Worm (Caenorhabditis elegans) whole organism, young adult: ENCODE data around the gene rab-19.

ENCODE experiments used
- B0019.2 ChIP-seq: fragments of 200-800 bp; sonication (Bioruptor generic); conservative IDR thresholded peaks from 2 replicates; pipeline ENCODE4 v1.3.6; 2022; ENCODE audit warnings: missing genetic modification reagents, missing genetic modification characterization, missing compliant biosample characterization
- B0035.1 ChIP-seq: sonication (generic microtip); optimal IDR thresholded peaks from 2 replicates; lab custom pipeline; 2016; ENCODE audit warnings: missing genetic modification characterization, mild to moderate bottlenecking, missing compliant biosample characterization, missing genotype, missing genetic modification reagents
- C17E4.6 ChIP-seq: fragments of 200-800 bp; sonication (Bioruptor generic); IDR thresholded peaks from 2 replicates; pipeline ENCODE4 v1.3.6; 2022; ENCODE audit warnings: missing genetic modification reagents, missing genetic modification characterization, missing compliant biosample characterization
- F22D6.2 ChIP-seq: sonication (generic microtip); optimal IDR thresholded peaks from 2 replicates; lab custom pipeline; 2016; ENCODE audit warnings: mild to moderate bottlenecking, missing genetic modification characterization, missing compliant biosample characterization
- F23B12.7 ChIP-seq: sonication (generic microtip); optimal IDR thresholded peaks from 2 replicates; lab custom pipeline; 2017; ENCODE audit warnings: missing genetic modification characterization, mild to moderate bottlenecking, missing compliant biosample characterization, antibody characterized with exemption, moderate library complexity; ENCODE audit not compliant: insufficient read depth
- F33H1.4 ChIP-seq: fragments of 200-800 bp; sonication (Bioruptor generic); IDR thresholded peaks from 2 replicates; pipeline ENCODE4 v1.3.6; 2022; ENCODE audit warnings: missing genetic modification reagents, missing genetic modification characterization, missing compliant biosample characterization
- F49E8.2 ChIP-seq: sonication (generic microtip); optimal IDR thresholded peaks from 3 replicates; lab custom pipeline; 2017; ENCODE audit warnings: missing genetic modification characterization, mild to moderate bottlenecking, missing compliant biosample characterization, antibody characterized with exemption, moderate library complexity; ENCODE audit not compliant: insufficient read depth
- F52B5.7 ChIP-seq: sonication (generic microtip); optimal IDR thresholded peaks from 2 replicates; lab custom pipeline; 2016; ENCODE audit warnings: mild to moderate bottlenecking, missing genetic modification characterization, missing compliant biosample characterization
- K11D2.4 ChIP-seq: fragments of 200-800 bp; sonication (Bioruptor generic); IDR thresholded peaks from 2 replicates; pipeline ENCODE4 v1.3.6; 2022; ENCODE audit warnings: missing genetic modification reagents, missing genetic modification characterization, missing compliant biosample characterization
- T07F8.4 ChIP-seq: sonication (generic microtip); optimal IDR thresholded peaks from 2 replicates; lab custom pipeline; 2016; ENCODE audit warnings: mild to moderate bottlenecking, missing genetic modification characterization, moderate library complexity, missing compliant biosample characterization
- Y53G8AR.9 ChIP-seq: fragments of 200-800 bp; sonication (Bioruptor generic); conservative IDR thresholded peaks from 2 replicates; pipeline ENCODE4 v1.3.6; 2022; ENCODE audit warnings: missing genetic modification reagents, missing genetic modification characterization, missing compliant biosample characterization
- Y67H2A.10 ChIP-seq: fragments of 200-800 bp; sonication (Bioruptor generic); conservative IDR thresholded peaks from 2 replicates; pipeline ENCODE4 v1.3.6; 2022; ENCODE audit warnings: missing genetic modification reagents, missing genetic modification characterization, missing compliant biosample characterization
- Y79H2A.3 ChIP-seq: fragments of 200-800 bp; sonication (Bioruptor generic); conservative IDR thresholded peaks from 2 replicates; pipeline ENCODE4 v1.3.6; 2022; ENCODE audit warnings: missing genetic modification reagents, missing genetic modification characterization, missing compliant biosample characterization
- ZK185.1 ChIP-seq: sonication (generic microtip); optimal IDR thresholded peaks from 2 replicates; lab custom pipeline; 2016; ENCODE audit warnings: mild to moderate bottlenecking, missing genetic modification characterization, missing compliant biosample characterization; ENCODE audit not compliant: poor library complexity, severe bottlenecking
- ama-1 ChIP-seq, 3 experiments: fragments of 150-350 bp in 1 of 3; sonication (generic microtip) in 2 of 3; optimal IDR thresholded peaks; 2 replicates each; lab custom pipeline; 2014 to 2018; ENCODE audit warnings: missing biosample characterization in 2 of 3, missing genetic modification characterization in 2 of 3, missing genetic modification reagents in 2 of 3
- cebp-1 ChIP-seq, 2 experiments: fragments of 200-800 bp in 1 of 2; sonication (Bioruptor generic) in 1 of 2; sonication (generic microtip) in 1 of 2; IDR thresholded peaks in 1 of 2; optimal IDR thresholded peaks in 1 of 2; 2 replicates each; pipeline versions ENCODE4 v1.3.6 to Lab custom; 2017 to 2022; ENCODE audit warnings: missing compliant biosample characterization in 2 of 2, missing genetic modification characterization in 2 of 2, mild to moderate bottlenecking in 1 of 2, missing genetic modification reagents in 1 of 2, moderate library complexity in 1 of 2
- ceh-79 ChIP-seq: sonication (generic microtip); optimal IDR thresholded peaks from 2 replicates; lab custom pipeline; 2017; ENCODE audit warnings: mild to moderate bottlenecking, missing genetic modification characterization, missing compliant biosample characterization
- ceh-91 ChIP-seq: fragments of 200-800 bp; sonication (Bioruptor generic); IDR thresholded peaks from 2 replicates; pipeline ENCODE4 v1.3.6; 2022; ENCODE audit warnings: missing genetic modification reagents, missing genetic modification characterization, missing compliant biosample characterization
- dox-1 ChIP-seq: fragments of 200-800 bp; sonication (Bioruptor generic); IDR thresholded peaks from 2 replicates; pipeline ENCODE4 v1.3.6; 2022; ENCODE audit warnings: missing genetic modification reagents, missing genetic modification characterization, missing compliant biosample characterization
- dpff-1 ChIP-seq: sonication (generic microtip); optimal IDR thresholded peaks from 2 replicates; lab custom pipeline; 2017; ENCODE audit warnings: mild to moderate bottlenecking, missing genetic modification characterization, missing compliant biosample characterization
- dpl-1 ChIP-seq: fragments of 150-350 bp; optimal IDR thresholded peaks from 2 replicates; lab custom pipeline; 2014; ENCODE audit warnings: missing biosample characterization, missing genetic modification reagents, missing genetic modification characterization
- egl-18 ChIP-seq: fragments of 200-800 bp; sonication (Bioruptor generic); IDR thresholded peaks from 2 replicates; pipeline ENCODE4 v1.3.6; 2022; ENCODE audit warnings: missing genetic modification reagents, missing genetic modification characterization, missing compliant biosample characterization
- him-1 ChIP-seq: sonication (generic microtip); optimal IDR thresholded peaks from 2 replicates; lab custom pipeline; 2016; ENCODE audit warnings: missing genotype, missing genetic modification reagents, missing genetic modification characterization, missing compliant biosample characterization
- hlh-12 ChIP-seq: sonication (generic microtip); optimal IDR thresholded peaks from 2 replicates; lab custom pipeline; 2016; ENCODE audit warnings: missing genetic modification characterization, missing compliant biosample characterization
- hmg-1.2 ChIP-seq: fragments of 200-800 bp; sonication (Bioruptor generic); IDR thresholded peaks from 2 replicates; pipeline ENCODE4 v1.3.6; 2022; ENCODE audit warnings: missing genetic modification reagents, missing genetic modification characterization, missing compliant biosample characterization
- hmg-20 ChIP-seq: fragments of 200-800 bp; sonication (Bioruptor generic); IDR thresholded peaks from 2 replicates; pipeline ENCODE4 v1.3.6; 2022; ENCODE audit warnings: missing genetic modification reagents, missing genetic modification characterization, missing compliant biosample characterization
- lag-1 ChIP-seq: fragments of 200-800 bp; sonication (Bioruptor generic); IDR thresholded peaks from 2 replicates; pipeline ENCODE4 v1.3.6; 2022; ENCODE audit warnings: missing genetic modification reagents, missing genetic modification characterization, missing compliant biosample characterization
- lin-35 ChIP-seq, 3 experiments: fragments of 150-350 bp in 2 of 3; sonication (generic microtip) in 1 of 3; optimal IDR thresholded peaks; 2 replicates each; lab custom pipeline; 2014 to 2018; ENCODE audit warnings: missing biosample characterization in 3 of 3, missing genetic modification characterization in 3 of 3, missing genetic modification reagents in 3 of 3
- lin-40 ChIP-seq: sonication (generic microtip); optimal IDR thresholded peaks from 2 replicates; lab custom pipeline; 2016; ENCODE audit warnings: missing genetic modification characterization, mild to moderate bottlenecking, missing compliant biosample characterization, missing genotype, missing genetic modification reagents
- lir-1 ChIP-seq: fragments of 200-800 bp; sonication (Bioruptor generic); conservative IDR thresholded peaks from 2 replicates; pipeline ENCODE4 v1.3.6; 2022; ENCODE audit warnings: missing genetic modification reagents, missing genetic modification characterization, missing compliant biosample characterization
- lsy-27 ChIP-seq: sonication (generic microtip); optimal IDR thresholded peaks from 2 replicates; lab custom pipeline; 2017; ENCODE audit warnings: missing genetic modification characterization, mild to moderate bottlenecking, missing compliant biosample characterization, antibody characterized with exemption, missing genotype, borderline replicate concordance; ENCODE audit not compliant: insufficient read depth
- madf-10 ChIP-seq: sonication (generic microtip); optimal IDR thresholded peaks from 2 replicates; lab custom pipeline; 2016; ENCODE audit warnings: mild to moderate bottlenecking, missing genetic modification characterization, missing compliant biosample characterization
- madf-3 ChIP-seq: fragments of 200-800 bp; sonication (Bioruptor generic); IDR thresholded peaks from 2 replicates; pipeline ENCODE4 v1.3.6; 2022; ENCODE audit warnings: missing genetic modification reagents, missing genetic modification characterization, missing compliant biosample characterization
- madf-8 ChIP-seq: fragments of 200-800 bp; sonication (Bioruptor generic); conservative IDR thresholded peaks from 2 replicates; pipeline ENCODE4 v1.3.6; 2022; ENCODE audit warnings: missing genetic modification reagents, missing genetic modification characterization, missing compliant biosample characterization
- mcd-1 ChIP-seq: fragments of 200-800 bp; sonication (Bioruptor generic); IDR thresholded peaks from 2 replicates; pipeline ENCODE4 v1.3.6; 2022; ENCODE audit warnings: missing genetic modification reagents, missing genetic modification characterization, missing compliant biosample characterization
- nfya-1 ChIP-seq: sonication (generic microtip); optimal IDR thresholded peaks from 2 replicates; lab custom pipeline; 2017; ENCODE audit warnings: antibody characterized with exemption, missing compliant biosample characterization, missing genetic modification characterization, borderline replicate concordance; ENCODE audit not compliant: insufficient read depth
- nhr-179 ChIP-seq: sonication (generic microtip); optimal IDR thresholded peaks from 2 replicates; lab custom pipeline; 2016; ENCODE audit warnings: mild to moderate bottlenecking, missing genetic modification characterization, missing compliant biosample characterization
- sea-2 ChIP-seq: fragments of 200-800 bp; sonication (Bioruptor generic); IDR thresholded peaks from 2 replicates; pipeline ENCODE4 v1.3.6; 2022; ENCODE audit warnings: missing genetic modification characterization, missing compliant biosample characterization
- snpc-4 ChIP-seq, 5 experiments: fragments of 150-350 bp in 1 of 5; sonication (generic microtip) in 4 of 5; optimal IDR thresholded peaks; 2 replicates each; lab custom pipeline; 2014 to 2018; ENCODE audit warnings: missing genetic modification characterization in 5 of 5, missing biosample characterization in 3 of 5, antibody characterized with exemption in 2 of 5, mild to moderate bottlenecking in 2 of 5, missing compliant biosample characterization in 2 of 5, missing genotype in 2 of 5, moderate library complexity in 2 of 5, missing genetic modification reagents in 1 of 5
- tbp1 ChIP-seq: fragments of 200-800 bp; sonication (Bioruptor generic); optimal IDR thresholded peaks from 2 replicates; lab custom pipeline; 2018; ENCODE audit warnings: mild to moderate bottlenecking, missing genetic modification characterization, missing compliant biosample characterization
- tlf-1 ChIP-seq: fragments of 200-800 bp; sonication (Bioruptor generic); optimal IDR thresholded peaks from 2 replicates; lab custom pipeline; 2018; ENCODE audit warnings: mild to moderate bottlenecking, missing genetic modification characterization, missing compliant biosample characterization
- ztf-18 ChIP-seq: sonication (generic microtip); optimal IDR thresholded peaks from 2 replicates; lab custom pipeline; 2016; ENCODE audit warnings: missing genotype, mild to moderate bottlenecking, missing genetic modification characterization, missing compliant biosample characterization
- ztf-3 ChIP-seq: fragments of 200-800 bp; sonication (Bioruptor generic); optimal IDR thresholded peaks from 2 replicates; lab custom pipeline; 2018; ENCODE audit warnings: mild to moderate bottlenecking, missing genetic modification characterization, missing compliant biosample characterization
- ztf-6 ChIP-seq: fragments of 200-800 bp; sonication (Bioruptor generic); IDR thresholded peaks from 2 replicates; pipeline ENCODE4 v1.3.6; 2022; ENCODE audit warnings: missing genetic modification reagents, missing genetic modification characterization, missing compliant biosample characterization

rab-19 gene

DNA sequence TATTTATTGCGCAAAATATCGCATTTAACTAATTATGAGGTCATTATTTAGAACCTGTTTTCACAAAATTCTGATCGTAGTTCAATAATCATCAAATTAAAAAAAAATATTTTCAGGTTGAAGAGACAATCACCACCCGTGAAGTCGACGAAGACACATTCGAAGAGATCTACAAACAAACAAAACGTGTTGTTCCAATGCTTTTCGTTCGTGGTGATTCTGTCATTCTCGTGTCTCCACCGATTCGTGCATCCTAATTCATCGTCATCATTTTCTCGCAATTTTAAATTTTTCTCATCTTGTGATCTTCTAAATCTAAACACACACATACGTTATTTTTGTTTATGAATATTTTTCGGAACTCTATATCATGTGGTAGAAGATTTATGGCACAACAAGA, 4.6 kb upstream of the rab-19 start (continued):
- TF ChIP-seq madf-3 (GFP tag; lab: Robert Waterston, UW) (0 out of 2 replicates have a peak, but pooled peaks have one; percentile 60), B0035.1 (tag; lab: Kevin White, UChicago) (peak; percentile 74), ztf-6 (GFP tag; lab: Robert Waterston, UW) (no peak), hmg-20 (GFP tag; lab: Robert Waterston, UW) (0 out of 2 replicates have a peak, but pooled peaks have one; percentile 3), tbp1 (no peak), ZK185.1 (peak; percentile 36), ztf-3 (GFP tag; lab: Kevin White, UChicago) (no peak), hmg-1.2 (GFP tag; lab: Robert Waterston, UW) (peak; percentile 21), ceh-79 (tag; lab: Kevin White, UChicago) (no peak), Y79H2A.3 (GFP tag; lab: Robert Waterston, UW) (no peak), lin-40 (peak; percentile 47), him-1 (tag; lab: Kevin White, UChicago) (no peak), F23B12.7 (tag; lab: Kevin White, UChicago) (no peak), lir-1 (GFP tag; lab: Robert Waterston, UW) (no peak), Y67H2A.10 (GFP tag; lab: Robert Waterston, UW) (no peak), tlf-1 (GFP tag; lab: Kevin White, UChicago) (peak; percentile 29), hlh-12 (no peak), snpc-4 (GFP tag; optimal IDR thresholded peaks at IDR 0.05; lab: Kevin White, UChicago) (no peak), snpc-4 (tag; optimal IDR thresholded peaks at IDR 0.05; lab: Kevin White, UChicago) (no peak), mcd-1 (GFP tag; lab: Robert Waterston, UW) (peak; percentile 51), ama-1 (optimal IDR thresholded peaks at IDR 0.05; lab: Kevin White, UChicago) (peak; percentile 62), ama-1 (GFP tag; optimal IDR thresholded peaks at IDR 0.05; lab: Kevin White, UChicago) (no peak), F22D6.2 (peak; percentile 29), madf-10 (tag; lab: Kevin White, UChicago) (no peak), ceh-91 (GFP tag; lab: Robert Waterston, UW) (no peak), madf-8 (GFP tag; lab: Robert Waterston, UW) (no peak), lsy-27 (tag; lab: Kevin White, UChicago) (no peak), egl-18 (GFP tag; lab: Robert Waterston, UW) (no peak), nfya-1 (tag; lab: Kevin White, UChicago) (no peak), ztf-18 (tag; lab: Kevin White, UChicago) (no peak), B0019.2 (GFP tag; lab: Robert Waterston, UW) (no peak), cebp-1 (GFP tag; IDR thresholded peaks at IDR 0.05; lab: Robert Waterston, UW) (no peak), cebp-1 (tag; optimal IDR thresholded peaks at IDR 0.05; lab: Kevin White, UChicago) (peak; percentile 56), nhr-179 (tag; lab: Kevin White, UChicago) (no peak), dpff-1 (peak; percentile 50), dpl-1 (no peak), lin-35 (GFP tag; optimal IDR thresholded peaks at IDR 0.05; lab: Kevin White, UChicago) (no peak), K11D2.4 (peak; percentile 60), lag-1 (GFP tag; lab: Robert Waterston, UW) (no peak), C17E4.6 (GFP tag; lab: Robert Waterston, UW) (no peak), T07F8.4 (tag; lab: Kevin White, UChicago) (no peak), F49E8.2 (tag; lab: Kevin White, UChicago) (no peak), F33H1.4 (GFP tag; lab: Robert Waterston, UW) (no peak), Y53G8AR.9 (GFP tag; lab: Robert Waterston, UW) (0 out of 2 replicates have a peak, but pooled peaks have one; percentile 57), dox-1 (GFP tag; lab: Robert Waterston, UW) (no peak), F52B5.7 (no peak), sea-2 (GFP tag; lab: Robert Waterston, UW) (no peak)
